Fruit fly (Drosophila melanogaster): Measurements from ENCODE around the gene ERp44.

The ERp44 gene

dm6 chrX:16286083-16286666, 11.3 kb downstream of the ERp44 start, which contains the start of gene UQCR-14 (continued):
- TF ChIP-seq CG10267 (tag; optimal IDR thresholded peaks at IDR 0.05) (peak; percentile 70), sisA (GFP tag; IDR thresholded peaks at IDR 0.05) (no peak), CG13424 (tag; optimal IDR thresholded peaks at IDR 0.05) (no peak), sens-2 (GFP tag; IDR thresholded peaks at IDR 0.05) (no peak), CoRest (tag; optimal IDR thresholded peaks at IDR 0.05) (peak; percentile 28), CG17568 (GFP tag; optimal IDR thresholded peaks at IDR 0.05) (no peak), CG6765 (GFP tag; optimal IDR thresholded peaks at IDR 0.05) (no peak), CG6683 (GFP tag; optimal IDR thresholded peaks at IDR 0.05) (no peak), CG3407 (GFP tag; optimal IDR thresholded peaks at IDR 0.05) (no peak), maf-S (GFP tag; optimal IDR thresholded peaks at IDR 0.05) (no peak), CG33557 (GFP tag; optimal IDR thresholded peaks at IDR 0.05) (no peak), cg (GFP tag; optimal IDR thresholded peaks at IDR 0.05) (no peak), eyg (GFP tag; optimal IDR thresholded peaks at IDR 0.05) (no peak), so (GFP tag; IDR thresholded peaks at IDR 0.05) (no peak), MBD-R2 (GFP tag; IDR thresholded peaks at IDR 0.05) (peak; percentile 86), CG9437 (GFP tag; optimal IDR thresholded peaks at IDR 0.05) (peak; percentile 32), schlank (tag; optimal IDR thresholded peaks at IDR 0.05) (no peak), trem (tag; optimal IDR thresholded peaks at IDR 0.05) (peak; percentile 71), knrl (GFP tag; IDR thresholded peaks at IDR 0.05; ENCODE audit: partially characterized antibody) (peak; percentile 96), CTCF (GFP tag; optimal IDR thresholded peaks at IDR 0.05) (peak; percentile 8), Rx (GFP tag; IDR thresholded peaks at IDR 0.05) (no peak), onecut (GFP tag; IDR thresholded peaks at IDR 0.05) (peak; percentile 19; the same call in 1 of the 2 replicates), pros (GFP tag; optimal IDR thresholded peaks at IDR 0.05) (no peak), CG11093 (GFP tag; IDR thresholded peaks at IDR 0.05) (no peak), Tbp (GFP tag; optimal IDR thresholded peaks at IDR 0.05) (no peak), rib (GFP tag; IDR thresholded peaks at IDR 0.05) (peak; percentile 44; the same call in 1 of the 2 replicates), zfh2 (GFP tag; optimal IDR thresholded peaks at IDR 0.05) (peak; percentile 4), Antp (GFP tag; optimal IDR thresholded peaks at IDR 0.05) (no peak), CG3281 (GFP tag; optimal IDR thresholded peaks at IDR 0.05) (peak; percentile 46), slou (GFP tag; optimal IDR thresholded peaks at IDR 0.05) (peak; percentile 5), CG17328 (GFP tag; IDR thresholded peaks at IDR 0.05) (no peak), Dip3 (GFP tag; optimal IDR thresholded peaks at IDR 0.05) (no peak), dmrt99B (tag; optimal IDR thresholded peaks at IDR 0.05) (no peak), Sox100B (GFP tag; optimal IDR thresholded peaks at IDR 0.05) (no peak), her (GFP tag; optimal IDR thresholded peaks at IDR 0.05) (no peak), CG14667 (GFP tag; IDR thresholded peaks at IDR 0.05) (no peak), lola (GFP tag; optimal IDR thresholded peaks at IDR 0.05) (no peak), lov (optimal IDR thresholded peaks at IDR 0.05) (no peak), lov (GFP tag; IDR thresholded peaks at IDR 0.05) (no peak), az2 (GFP tag; optimal IDR thresholded peaks at IDR 0.05) (no peak), CG16779 (GFP tag; IDR thresholded peaks at IDR 0.05) (no peak), CG17186 (GFP tag; optimal IDR thresholded peaks at IDR 0.05) (peak; percentile 62), CG1603 (tag; optimal IDR thresholded peaks at IDR 0.05) (peak; percentile 73), CG6654 (GFP tag; optimal IDR thresholded peaks at IDR 0.05) (no peak), CG7987 (GFP tag; optimal IDR thresholded peaks at IDR 0.05) (peak; percentile 3), CG16813 (GFP tag; IDR thresholded peaks at IDR 0.05; ENCODE audit: partially characterized antibody) (peak; percentile 98), fu2 (GFP tag; optimal IDR thresholded peaks at IDR 0.05) (peak; percentile 4), slbo (GFP tag; IDR thresholded peaks at IDR 0.05) (peak; percentile 45; the same call in 1 of the 2 replicates), CG4730 (GFP tag; IDR thresholded peaks at IDR 0.05) (no peak), CG14860 (GFP tag; IDR thresholded peaks at IDR 0.05; ENCODE audit: partially characterized antibody) (peak; percentile 96)

All from whole organism, embryonic.